Worm (Caenorhabditis elegans) whole organism, L4 larva: ENCODE data around the gene flh-2.

Source experiments
- Y105C5A.15 ChIP-seq: fragments of 200-800 bp; sonication (Bioruptor generic); IDR thresholded peaks from 2 replicates; pipeline ENCODE4 v1.3.6; 2022; ENCODE audit warnings: missing genetic modification characterization, missing compliant biosample characterization
- dpl-1 ChIP-seq: fragments of 150-350 bp; optimal IDR thresholded peaks from 2 replicates; lab custom pipeline; 2014; ENCODE audit warnings: missing biosample characterization, missing genetic modification reagents, missing genetic modification characterization
- egl-27 ChIP-seq: sonication (generic microtip); optimal IDR thresholded peaks from 3 replicates; lab custom pipeline; 2017; ENCODE audit warnings: missing biosample characterization, missing genetic modification reagents, missing genetic modification characterization
- nhr-11 ChIP-seq: fragments of 150-350 bp; optimal IDR thresholded peaks from 2 replicates; lab custom pipeline; 2014; ENCODE audit warnings: missing biosample characterization, missing genetic modification characterization
- nhr-6 ChIP-seq: fragments of 150-350 bp; optimal IDR thresholded peaks from 2 replicates; lab custom pipeline; 2014; ENCODE audit warnings: missing biosample characterization, missing genetic modification characterization

- TF ChIP-seq Y105C5A.15 (GFP tag; lab: Robert Waterston, UW) (no peak), dpl-1 (GFP tag; lab: Kevin White, UChicago) (peak; percentile 25), nhr-11 (no peak), egl-27 (tag; lab: Kevin White, UChicago) (no peak), nhr-6 (tag; lab: Kevin White, UChicago) (no peak)
These were observed 45.6 kb upstream of the flh-2 start for ce11 chrIII:4906365-4906764.
